Fruit fly (Drosophila melanogaster) whole organism, prepupa: Measurements from ENCODE around the gene kri.

Experiments
- CG11294 ChIP-seq: fragments of 200-800 bp; sonication (Bioruptor generic); IDR thresholded peaks from 2 replicates; pipeline ENCODE4 v1.3.6; 2022; ENCODE audit warnings: missing biosample characterization, missing genetic modification characterization
- CG11902 ChIP-seq: fragments of 200-800 bp; sonication (Bioruptor generic); optimal IDR thresholded peaks from 3 replicates; lab custom pipeline; 2016; ENCODE audit warnings: missing biosample characterization, missing genetic modification characterization
- CG16779 ChIP-seq: fragments of 200-800 bp; sonication (Bioruptor generic); optimal IDR thresholded peaks from 3 replicates; lab custom pipeline; 2017; ENCODE audit warnings: missing biosample characterization, mild to moderate bottlenecking, missing genetic modification characterization
- CG31627 ChIP-seq: fragments of 200-800 bp; sonication (Bioruptor generic); optimal IDR thresholded peaks from 3 replicates; lab custom pipeline; 2016; ENCODE audit warnings: missing biosample characterization, missing genetic modification characterization
- CG32006 ChIP-seq: fragments of 200-800 bp; sonication (Bioruptor generic); optimal IDR thresholded peaks from 3 replicates; lab custom pipeline; 2017; ENCODE audit warnings: missing biosample characterization, mild to moderate bottlenecking, missing genetic modification characterization
- CG34406 ChIP-seq: fragments of 200-800 bp; sonication (Bioruptor generic); optimal IDR thresholded peaks from 3 replicates; lab custom pipeline; 2016; ENCODE audit warnings: missing biosample characterization, missing genetic modification characterization
- CG3919 ChIP-seq: fragments of 200-800 bp; sonication (Bioruptor generic); optimal IDR thresholded peaks from 3 replicates; lab custom pipeline; 2016; ENCODE audit warnings: missing biosample characterization, missing genetic modification characterization
- CG6163 ChIP-seq: fragments of 200-800 bp; sonication (Bioruptor generic); IDR thresholded peaks from 3 replicates; pipeline ENCODE4 v1.3.6; 2022; ENCODE audit warnings: missing biosample characterization, missing genetic modification characterization
- CG6792 ChIP-seq: fragments of 200-800 bp; sonication (Bioruptor generic); optimal IDR thresholded peaks from 3 replicates; lab custom pipeline; 2016; ENCODE audit warnings: missing biosample characterization, missing genetic modification characterization
- CG6808 ChIP-seq: fragments of 200-800 bp; sonication (Bioruptor generic); optimal IDR thresholded peaks from 3 replicates; lab custom pipeline; 2017; ENCODE audit warnings: missing biosample characterization, missing genetic modification characterization, mild to moderate bottlenecking, moderate library complexity, missing genetic modification reagents
- CG6854 ChIP-seq: fragments of 200-800 bp; sonication (Bioruptor generic); optimal IDR thresholded peaks from 2 replicates; lab custom pipeline; 2017; ENCODE audit warnings: missing biosample characterization, mild to moderate bottlenecking, missing genetic modification characterization
- CG8119 ChIP-seq: fragments of 200-800 bp; sonication (Bioruptor generic); IDR thresholded peaks from 3 replicates; pipeline ENCODE4 v1.3.6; 2022; ENCODE audit warnings: missing biosample characterization, missing genetic modification characterization
- CG8319 ChIP-seq: fragments of 200-800 bp; sonication (Bioruptor generic); optimal IDR thresholded peaks from 3 replicates; lab custom pipeline; 2016; ENCODE audit warnings: missing biosample characterization, missing genetic modification characterization
- CG9139 ChIP-seq: fragments of 200-800 bp; sonication (Bioruptor generic); optimal IDR thresholded peaks from 3 replicates; lab custom pipeline; 2017; ENCODE audit warnings: missing biosample characterization, mild to moderate bottlenecking, missing genetic modification characterization
- Eip78C ChIP-seq: fragments of 200-800 bp; sonication (Bioruptor generic); peaks from one replicate; lab custom pipeline; 2016; ENCODE audit warnings: missing biosample characterization, missing genetic modification characterization
- Eip93F ChIP-seq: fragments of 200-800 bp; sonication (Bioruptor generic); optimal IDR thresholded peaks from 2 replicates; lab custom pipeline; 2016; ENCODE audit warnings: missing biosample characterization, mild to moderate bottlenecking, missing genetic modification characterization
- Ets21C ChIP-seq: fragments of 200-800 bp; sonication (Bioruptor generic); optimal IDR thresholded peaks from 3 replicates; lab custom pipeline; 2016; ENCODE audit warnings: missing biosample characterization, missing genetic modification characterization
- Ets96B ChIP-seq: fragments of 200-800 bp; optimal IDR thresholded peaks from 2 replicates; lab custom pipeline; 2019; ENCODE audit warnings: missing biosample characterization, mild to moderate bottlenecking, missing genetic modification characterization, moderate library complexity
- Hr39 ChIP-seq: fragments of 200-800 bp; sonication (Bioruptor generic); optimal IDR thresholded peaks from 2 replicates; lab custom pipeline; 2016; ENCODE audit warnings: missing biosample characterization, missing genetic modification characterization
- Hr4 ChIP-seq: fragments of 200-800 bp; sonication (Bioruptor generic); optimal IDR thresholded peaks from 3 replicates; lab custom pipeline; 2016; ENCODE audit warnings: missing biosample characterization, missing genetic modification characterization
- Met ChIP-seq: fragments of 200-800 bp; sonication (Bioruptor generic); optimal IDR thresholded peaks from 3 replicates; lab custom pipeline; 2016; ENCODE audit warnings: missing biosample characterization, missing genetic modification characterization
- OdsH ChIP-seq: fragments of 200-800 bp; sonication (Bioruptor generic); optimal IDR thresholded peaks from 3 replicates; lab custom pipeline; 2016; ENCODE audit warnings: missing biosample characterization, missing genetic modification characterization
- Smox ChIP-seq: fragments of 200-800 bp; sonication (Bioruptor generic); optimal IDR thresholded peaks from 3 replicates; lab custom pipeline; 2016; ENCODE audit warnings: missing biosample characterization, missing genetic modification characterization
- Sox102F ChIP-seq: fragments of 200-800 bp; sonication (Bioruptor generic); optimal IDR thresholded peaks from 2 replicates; lab custom pipeline; 2016; ENCODE audit warnings: missing biosample characterization, mild to moderate bottlenecking, missing genetic modification characterization
- Sox14 ChIP-seq: fragments of 200-800 bp; sonication (Bioruptor generic); optimal IDR thresholded peaks from 3 replicates; lab custom pipeline; 2016; ENCODE audit warnings: missing biosample characterization, missing genetic modification characterization
- Sox15 ChIP-seq: fragments of 200-800 bp; sonication (Bioruptor generic); optimal IDR thresholded peaks from 3 replicates; lab custom pipeline; 2016; ENCODE audit warnings: missing biosample characterization, missing genetic modification characterization
- achi ChIP-seq: fragments of 200-800 bp; sonication (Bioruptor generic); optimal IDR thresholded peaks from 3 replicates; lab custom pipeline; 2016; ENCODE audit warnings: missing biosample characterization, missing genetic modification characterization
- acj6 ChIP-seq: fragments of 200-800 bp; sonication (Bioruptor generic); optimal IDR thresholded peaks from 3 replicates; lab custom pipeline; 2016; ENCODE audit warnings: missing biosample characterization, missing genetic modification characterization
- cyc ChIP-seq: fragments of 200-800 bp; sonication (Bioruptor generic); optimal IDR thresholded peaks from 3 replicates; lab custom pipeline; 2016; ENCODE audit warnings: missing biosample characterization, missing genetic modification characterization
- dsx ChIP-seq: fragments of 200-800 bp; optimal IDR thresholded peaks from 3 replicates; lab custom pipeline; 2019; ENCODE audit warnings: missing biosample characterization, mild to moderate bottlenecking, missing genetic modification characterization, moderate library complexity; ENCODE audit not compliant: poor library complexity, severe bottlenecking
- esn ChIP-seq: fragments of 200-800 bp; sonication (Bioruptor generic); optimal IDR thresholded peaks from 2 replicates; lab custom pipeline; 2016; ENCODE audit warnings: missing biosample characterization, mild to moderate bottlenecking, missing genetic modification characterization, moderate library complexity
- fd59A ChIP-seq: fragments of 200-800 bp; sonication (Bioruptor generic); optimal IDR thresholded peaks from 2 replicates; lab custom pipeline; 2017; ENCODE audit warnings: missing biosample characterization, mild to moderate bottlenecking, missing genetic modification characterization, missing genetic modification reagents
- lz ChIP-seq: fragments of 200-800 bp; sonication (Bioruptor generic); optimal IDR thresholded peaks from 3 replicates; lab custom pipeline; 2016; ENCODE audit warnings: missing biosample characterization, missing genetic modification characterization
- net ChIP-seq: fragments of 200-800 bp; sonication (Bioruptor generic); optimal IDR thresholded peaks from 3 replicates; lab custom pipeline; 2016; ENCODE audit warnings: missing biosample characterization, missing genetic modification characterization
- pdm3 ChIP-seq: fragments of 200-800 bp; sonication (Bioruptor generic); optimal IDR thresholded peaks from 3 replicates; lab custom pipeline; 2016; ENCODE audit warnings: missing biosample characterization, missing genetic modification characterization
- svp ChIP-seq: fragments of 200-800 bp; sonication (Bioruptor generic); peaks from one replicate; lab custom pipeline; 2016; ENCODE audit warnings: missing biosample characterization, missing genetic modification characterization
- topi ChIP-seq: fragments of 200-800 bp; sonication (Bioruptor generic); optimal IDR thresholded peaks from 3 replicates; lab custom pipeline; 2016; ENCODE audit warnings: missing biosample characterization, missing genetic modification characterization
- vri ChIP-seq: fragments of 200-800 bp; sonication (Bioruptor generic); optimal IDR thresholded peaks from 3 replicates; lab custom pipeline; 2016; ENCODE audit warnings: missing biosample characterization, mild to moderate bottlenecking, missing genetic modification characterization

kri gene

dm6 chr3L:5819310-5819709 is 8.5 kb downstream of the kri start (continued):
- TF ChIP-seq Sox15 (GFP tag; lab: Kevin White, UChicago), result peak; percentile 34
- TF ChIP-seq Sox14, result peak; percentile 26
- TF ChIP-seq Eip93F (GFP tag; lab: Kevin White, UChicago), result no peak
- TF ChIP-seq vri (GFP tag; lab: Kevin White, UChicago), result peak; percentile 32
- TF ChIP-seq topi, result peak; percentile 49
- TF ChIP-seq CG34406 (GFP tag; lab: Kevin White, UChicago), result peak; percentile 33
- no peak for TF ChIP-seq CG9139
- TF ChIP-seq CG16779 (tag; lab: Kevin White, UChicago), result no peak
- TF ChIP-seq Ets21C, result peak; percentile 48
- TF ChIP-seq CG6792, result peak; percentile 4
- peak; percentile 40 for TF ChIP-seq CG11902
- peak; percentile 44 for TF ChIP-seq cyc
- peak; percentile 45 for TF ChIP-seq esn (GFP tag; lab: Kevin White, UChicago)
- no peak for TF ChIP-seq Ets96B (tag; lab: Kevin White, UChicago)
- TF ChIP-seq CG11294 (GFP tag; lab: Robert Waterston, UW), result no peak
- TF ChIP-seq, all 60 proteins: peak for 29

- peak; percentile 32 for TF ChIP-seq lz (GFP tag; lab: Kevin White, UChicago)
- peak; percentile 31 for TF ChIP-seq Sox102F
- peak; percentile 46 for TF ChIP-seq Eip78C (GFP tag; lab: Kevin White, UChicago)
- peak; percentile 23 for TF ChIP-seq OdsH (GFP tag; lab: Kevin White, UChicago)
- no peak for TF ChIP-seq CG6163
- no peak for TF ChIP-seq CG8319 (GFP tag; lab: Kevin White, UChicago)
- peak; percentile 10 for TF ChIP-seq Sox14
- TF ChIP-seq cyc, result peak; percentile 7
- no peak for TF ChIP-seq CG6854 (GFP tag; lab: Kevin White, UChicago)
- TF ChIP-seq CG3919, result peak; percentile 22
- TF ChIP-seq dsx (GFP tag; lab: Kevin White, UChicago), result no peak
- TF ChIP-seq CG6792, result peak; percentile 16
- TF ChIP-seq Smox (GFP tag; lab: Kevin White, UChicago), result peak; percentile 29
- no peak for TF ChIP-seq acj6 (GFP tag; lab: Kevin White, UChicago)
- peak; percentile 80 for TF ChIP-seq svp (GFP tag; lab: Kevin White, UChicago)
- TF ChIP-seq Met (GFP tag; lab: Kevin White, UChicago), result peak; percentile 33
- peak; percentile 33 for TF ChIP-seq esn (GFP tag; lab: Kevin White, UChicago)
- TF ChIP-seq CG6808, result no peak
- peak; percentile 31 for TF ChIP-seq achi (GFP tag; lab: Kevin White, UChicago)
- TF ChIP-seq fd59A, result no peak
- TF ChIP-seq Eip93F (GFP tag; lab: Kevin White, UChicago), result no peak
- TF ChIP-seq CG32006 (GFP tag; lab: Kevin White, UChicago), result peak; percentile 1
- peak; percentile 60 for TF ChIP-seq Hr39 (GFP tag; lab: Kevin White, UChicago)
- TF ChIP-seq CG31627 (GFP tag; lab: Kevin White, UChicago), result peak; percentile 40
- no peak for TF ChIP-seq vri (GFP tag; lab: Kevin White, UChicago)
- no peak for TF ChIP-seq Ets96B (tag; lab: Kevin White, UChicago)
- TF ChIP-seq pdm3 (GFP tag; lab: Kevin White, UChicago), result peak; percentile 10
- TF ChIP-seq CG8119 (GFP tag; lab: Robert Waterston, UW), result no peak
- peak; percentile 43 for TF ChIP-seq topi
- TF ChIP-seq Ets21C, result no peak
- no peak for TF ChIP-seq Hr4 (GFP tag; lab: Kevin White, UChicago)
- TF ChIP-seq net (GFP tag; lab: Kevin White, UChicago), result peak; percentile 11
- no peak for TF ChIP-seq CG11902
Measured at dm6 chr3L:5820039-5820438, 9.3 kb downstream of the kri start.

DNA sequence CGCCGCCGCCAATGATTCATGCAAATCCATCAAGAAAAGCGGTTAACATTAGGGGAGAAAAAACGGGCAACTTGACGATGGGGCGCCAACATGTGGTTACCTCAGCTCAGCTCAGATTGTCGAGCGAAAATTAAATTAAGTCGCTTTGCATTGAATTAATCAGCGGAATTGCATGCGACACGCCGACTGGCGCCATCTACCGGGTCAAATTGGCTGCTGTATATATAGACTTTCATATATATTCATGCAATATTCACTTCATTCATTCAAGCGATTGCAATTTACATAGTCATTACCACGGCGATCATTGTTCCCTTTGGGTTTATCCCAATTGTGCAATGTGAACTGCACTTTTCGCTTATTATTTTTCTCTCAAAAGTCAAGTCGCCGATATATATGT is 10.0 kb downstream of the kri start:
- no peak for TF ChIP-seq OdsH (GFP tag; lab: Kevin White, UChicago)
